Worm (Caenorhabditis elegans) whole organism, mixed stage, embryonic: Measurements from ENCODE around the gene Y51A2B.16.
"Not testable (repeated sequence)": the region's sequence is repeated elsewhere in the genome, so short reads cannot be mapped to it uniquely, and the experiment has no call there.

Experiments
- M03D4.4 ChIP-seq: sonication (generic microtip); optimal IDR thresholded peaks from 2 replicates; lab custom pipeline; 2017; ENCODE audit warnings: mild to moderate bottlenecking, missing genetic modification characterization, missing compliant biosample characterization
- ceh-39 ChIP-seq: fragments of 150-350 bp; optimal IDR thresholded peaks from 2 replicates; lab custom pipeline; 2014; ENCODE audit warnings: missing biosample characterization, missing genetic modification characterization
- ceh-83 ChIP-seq: fragments of 200-800 bp; sonication (Bioruptor generic); optimal IDR thresholded peaks from 2 replicates; lab custom pipeline; 2018; ENCODE audit warnings: mild to moderate bottlenecking, missing genetic modification characterization, missing compliant biosample characterization
- ces-1 ChIP-seq: fragments of 150-350 bp; optimal IDR thresholded peaks from 2 replicates; lab custom pipeline; 2014; ENCODE audit warnings: missing biosample characterization, missing genetic modification reagents, missing genetic modification characterization
- cnd-1 ChIP-seq: fragments of 200-800 bp; sonication (Bioruptor generic); optimal IDR thresholded peaks from 2 replicates; lab custom pipeline; 2018; ENCODE audit warnings: mild to moderate bottlenecking, missing genetic modification characterization, missing compliant biosample characterization
- drap-1 ChIP-seq: fragments of 200-800 bp; sonication (Bioruptor generic); optimal IDR thresholded peaks from 3 replicates; lab custom pipeline; 2018; ENCODE audit warnings: mild to moderate bottlenecking, missing genetic modification characterization, missing compliant biosample characterization
- elt-1 ChIP-seq: sonication (generic microtip); optimal IDR thresholded peaks from 2 replicates; lab custom pipeline; 2017; ENCODE audit warnings: missing genetic modification characterization, mild to moderate bottlenecking, missing compliant biosample characterization, antibody characterized with exemption, moderate library complexity, borderline replicate concordance; ENCODE audit not compliant: insufficient read depth
- elt-3 ChIP-seq: fragments of 150-350 bp; optimal IDR thresholded peaks from 2 replicates; lab custom pipeline; 2014; ENCODE audit warnings: missing biosample characterization, missing genetic modification characterization
- flh-1 ChIP-seq: fragments of 200-800 bp; sonication (Bioruptor generic); optimal IDR thresholded peaks from 2 replicates; lab custom pipeline; 2018; ENCODE audit warnings: mild to moderate bottlenecking, missing genetic modification characterization, moderate library complexity, missing compliant biosample characterization
- ham-2 ChIP-seq: fragments of 200-800 bp; sonication (Bioruptor generic); optimal IDR thresholded peaks from 2 replicates; lab custom pipeline; 2018; ENCODE audit warnings: mild to moderate bottlenecking, missing genetic modification characterization, missing compliant biosample characterization
- hlh-1 ChIP-seq: fragments of 150-350 bp; optimal IDR thresholded peaks from 2 replicates; lab custom pipeline; 2014; ENCODE audit warnings: missing biosample characterization, missing genetic modification reagents, missing genetic modification characterization
- lin-13 ChIP-seq: fragments of 150-350 bp; optimal IDR thresholded peaks from 2 replicates; lab custom pipeline; 2014; ENCODE audit warnings: missing biosample characterization, missing genetic modification characterization
- lin-32 ChIP-seq: fragments of 200-800 bp; sonication (Bioruptor generic); optimal IDR thresholded peaks from 2 replicates; lab custom pipeline; 2018; ENCODE audit warnings: mild to moderate bottlenecking, missing genetic modification characterization, missing compliant biosample characterization
- lsy-2 ChIP-seq: fragments of 150-350 bp; optimal IDR thresholded peaks from 2 replicates; lab custom pipeline; 2014; ENCODE audit warnings: missing biosample characterization, missing genetic modification characterization
- mab-5 ChIP-seq: fragments of 150-350 bp; optimal IDR thresholded peaks from 2 replicates; lab custom pipeline; 2014; ENCODE audit warnings: missing biosample characterization, missing genetic modification characterization
- mep-1 ChIP-seq: fragments of 150-350 bp; optimal IDR thresholded peaks from 2 replicates; lab custom pipeline; 2017; ENCODE audit warnings: missing biosample characterization, missing genetic modification reagents, missing genetic modification characterization, inconsistent platforms
- nhr-12 ChIP-seq: fragments of 150-350 bp; optimal IDR thresholded peaks from 2 replicates; lab custom pipeline; 2014; ENCODE audit warnings: missing biosample characterization, missing genetic modification characterization
- nhr-2 ChIP-seq: fragments of 150-350 bp; optimal IDR thresholded peaks from 2 replicates; lab custom pipeline; 2014; ENCODE audit warnings: missing biosample characterization, missing genetic modification characterization
- nhr-237 ChIP-seq: fragments of 150-350 bp; optimal IDR thresholded peaks from 2 replicates; lab custom pipeline; 2014; ENCODE audit warnings: missing biosample characterization, missing genetic modification characterization
- nhr-28 ChIP-seq: fragments of 150-350 bp; optimal IDR thresholded peaks from 2 replicates; lab custom pipeline; 2014; ENCODE audit warnings: missing biosample characterization, missing genetic modification characterization
- nhr-76 ChIP-seq: sonication (generic microtip); optimal IDR thresholded peaks from 2 replicates; lab custom pipeline; 2017; ENCODE audit warnings: missing biosample characterization, missing genetic modification characterization
- pha-4 ChIP-seq: fragments of 150-350 bp; optimal IDR thresholded peaks from 2 replicates; lab custom pipeline; 2018; ENCODE audit warnings: missing biosample characterization, missing genetic modification reagents, missing genetic modification characterization
- sem-2 ChIP-seq: fragments of 200-800 bp; sonication (Bioruptor generic); optimal IDR thresholded peaks from 2 replicates; lab custom pipeline; 2018; ENCODE audit warnings: mild to moderate bottlenecking, missing genetic modification characterization, missing compliant biosample characterization
- snpc-4 ChIP-seq: fragments of 150-350 bp; optimal IDR thresholded peaks from 2 replicates; lab custom pipeline; 2014; ENCODE audit warnings: missing biosample characterization, missing genetic modification characterization
- sptf-1 ChIP-seq: sonication (generic microtip); optimal IDR thresholded peaks from 2 replicates; lab custom pipeline; 2017; ENCODE audit warnings: mild to moderate bottlenecking, missing genetic modification characterization, moderate library complexity, missing compliant biosample characterization
- tbx-8 ChIP-seq: fragments of 200-800 bp; sonication (Bioruptor generic); optimal IDR thresholded peaks from 2 replicates; lab custom pipeline; 2018; ENCODE audit warnings: mild to moderate bottlenecking, missing genetic modification characterization, moderate library complexity, missing compliant biosample characterization
- unc-120 ChIP-seq: sonication (generic microtip); optimal IDR thresholded peaks from 2 replicates; lab custom pipeline; 2017; ENCODE audit warnings: missing genetic modification characterization, missing compliant biosample characterization; ENCODE audit not compliant: poor library complexity, severe bottlenecking
- unc-62 ChIP-seq: fragments of 150-350 bp; optimal IDR thresholded peaks from 2 replicates; lab custom pipeline; 2014; ENCODE audit warnings: missing biosample characterization, missing genetic modification reagents, missing genetic modification characterization
- zip-8 ChIP-seq: fragments of 150-350 bp; optimal IDR thresholded peaks from 2 replicates; lab custom pipeline; 2014; ENCODE audit warnings: missing biosample characterization, missing genetic modification characterization
- ztf-11 ChIP-seq: fragments of 150-350 bp; optimal IDR thresholded peaks from 2 replicates; lab custom pipeline; 2014; ENCODE audit warnings: missing biosample characterization, missing genetic modification characterization

The Y51A2B.16 gene

ce11 chrV:18397814-18398213 lies at the start of gene Y51A2B.16:
Gene Y51A2B.16 (minus strand): TSS chrV:18397914.
- TF ChIP-seq hlh-1 (tag; lab: Kevin White, UChicago) (no peak), elt-3 (tag; lab: Kevin White, UChicago) (no peak), nhr-2 (no peak), drap-1 (GFP tag; lab: Kevin White, UChicago) (no peak), sem-2 (GFP tag; lab: Kevin White, UChicago) (no peak), nhr-28 (tag; lab: Kevin White, UChicago) (no peak), sptf-1 (tag; lab: Kevin White, UChicago) (no peak), cnd-1 (tag; lab: Kevin White, UChicago) (no peak), ces-1 (GFP tag; lab: Kevin White, UChicago) (no peak), nhr-76 (tag; lab: Kevin White, UChicago) (no peak), ztf-11 (tag; lab: Kevin White, UChicago) (no peak), lin-13 (no peak), snpc-4 (no peak), M03D4.4 (no peak), unc-120 (tag; lab: Kevin White, UChicago) (no peak), ceh-83 (GFP tag; lab: Kevin White, UChicago) (no peak), unc-62 (no peak)

ce11 chrV:18444118-18444517 lies 46.4 kb upstream of the Y51A2B.16 start, which contains the start of gene ZK228.1:
Gene ZK228.1 (plus strand): TSS chrV:18444418.
- TF ChIP-seq nhr-12 (tag; lab: Kevin White, UChicago) (no peak), ceh-39 (tag; lab: Kevin White, UChicago) (no peak), unc-120 (tag; lab: Kevin White, UChicago) (no peak), ceh-83 (GFP tag; lab: Kevin White, UChicago) (no peak), nhr-2 (no peak)

DNA sequence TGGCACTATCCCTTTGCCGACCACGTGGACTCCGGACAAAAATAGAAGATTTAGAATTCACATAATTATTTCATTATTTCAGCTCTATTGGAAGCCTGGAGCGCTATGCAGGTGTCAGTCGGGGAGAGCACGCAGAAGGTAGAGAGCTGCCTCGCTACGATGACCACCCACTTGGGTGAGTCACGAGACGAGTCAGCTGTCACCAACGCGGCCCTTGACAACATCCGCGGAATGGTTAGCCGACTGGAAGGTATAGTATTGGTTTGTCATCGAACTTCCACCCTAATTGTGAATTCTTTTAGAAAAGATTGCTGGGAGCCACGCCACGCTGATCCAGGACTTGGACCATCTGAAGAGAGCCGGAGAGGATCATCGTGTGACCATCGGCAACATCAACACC lies 41.8 kb upstream of the Y51A2B.16 start, which contains the start of gene ZK262.9:
TSS of gene ZK262.9 (plus strand) at position 301 of the 400 bp plus-strand sequence.
- not testable (repeated sequence) for TF ChIP-seq mep-1 (tag; lab: Kevin White, UChicago); lin-13; pha-4
- TF ChIP-seq, all 35 proteins: peak for 0; not testable (repeated sequence) for 35

- TF ChIP-seq flh-1 = no peak
- no peak for TF ChIP-seq mab-5 (tag; lab: Kevin White, UChicago)
- TF ChIP-seq zip-8 = no peak
- no peak for TF ChIP-seq ceh-83 (GFP tag; lab: Kevin White, UChicago)
- no peak for TF ChIP-seq nhr-76 (tag; lab: Kevin White, UChicago)
- no peak for TF ChIP-seq sptf-1 (tag; lab: Kevin White, UChicago)
These were observed 40.4 kb upstream of the Y51A2B.16 start, which contains the start of gene ZK262.8 for ce11 chrV:18438081-18438480. Gene ZK262.8 (plus strand): TSS chrV:18438381.

DNA sequence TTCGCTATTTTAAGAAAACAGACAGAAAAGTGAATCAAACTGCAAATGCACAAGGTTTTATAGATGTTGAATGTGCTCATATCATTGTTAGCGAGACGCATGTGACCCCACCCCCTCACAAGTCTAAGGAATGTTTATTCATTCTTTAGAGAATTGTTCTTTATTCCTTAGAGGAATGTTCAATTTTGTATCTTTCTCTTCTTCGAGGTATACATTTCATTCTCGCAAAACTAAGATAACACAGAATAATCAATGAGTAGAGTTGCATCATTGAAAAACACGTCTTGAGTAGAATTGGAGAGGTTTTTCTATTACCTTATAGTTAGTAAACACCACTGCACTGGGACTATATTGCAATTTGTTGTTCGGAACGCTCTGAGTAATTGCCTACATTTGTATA lies 37.2 kb upstream of the Y51A2B.16 start, which contains the start of gene ZK262.20:
TSS of gene ZK262.20 (minus strand) at position 101 of the 400 bp plus-strand sequence.
- no peak for TF ChIP-seq nhr-12 (tag; lab: Kevin White, UChicago)
- TF ChIP-seq cnd-1 (tag; lab: Kevin White, UChicago) = no peak
- TF ChIP-seq nhr-28 (tag; lab: Kevin White, UChicago) = no peak
- TF ChIP-seq flh-1 = no peak
- TF ChIP-seq nhr-2 = no peak
- no peak for TF ChIP-seq lin-32 (GFP tag; lab: Kevin White, UChicago)
- no peak for TF ChIP-seq ceh-39 (tag; lab: Kevin White, UChicago)
- no peak for TF ChIP-seq lsy-2 (tag; lab: Kevin White, UChicago)
- no peak for TF ChIP-seq ham-2
- no peak for TF ChIP-seq lin-13
- no peak for TF ChIP-seq unc-120 (tag; lab: Kevin White, UChicago)
- no peak for TF ChIP-seq mab-5 (tag; lab: Kevin White, UChicago)
- no peak for TF ChIP-seq ceh-83 (GFP tag; lab: Kevin White, UChicago)
- no peak for TF ChIP-seq sem-2 (GFP tag; lab: Kevin White, UChicago)
- TF ChIP-seq elt-3 (tag; lab: Kevin White, UChicago) = no peak
- TF ChIP-seq ztf-11 (tag; lab: Kevin White, UChicago) = no peak
- no peak for TF ChIP-seq nhr-237
- no peak for TF ChIP-seq tbx-8
- TF ChIP-seq hlh-1 (tag; lab: Kevin White, UChicago) = no peak
- TF ChIP-seq, all 35 proteins: peak for 0

DNA sequence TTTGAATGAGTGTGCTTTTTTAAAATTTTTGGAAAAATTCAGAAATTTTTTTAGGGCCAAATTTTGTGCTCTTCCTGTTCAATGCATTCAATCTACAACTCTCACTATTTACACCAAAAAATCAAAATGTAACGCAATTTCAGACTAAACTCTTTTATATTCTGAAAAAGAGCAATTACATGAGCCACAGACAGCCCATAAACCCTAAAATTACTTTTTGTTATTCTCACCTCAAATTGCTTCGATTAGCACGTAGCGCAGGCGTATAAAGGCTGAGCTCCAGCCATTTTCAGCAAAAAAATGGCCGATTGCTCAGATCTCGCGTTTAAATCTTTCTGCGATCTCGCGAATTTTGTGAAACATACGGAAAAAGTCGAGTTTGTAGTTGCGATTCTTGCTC lies 33.7 kb upstream of the Y51A2B.16 start, which contains the start of gene srw-82:
TSS of gene srw-82 (plus strand) at position 301 of the 400 bp plus-strand sequence.
- TF ChIP-seq nhr-237 (no peak), lin-32 (GFP tag; lab: Kevin White, UChicago) (no peak), M03D4.4 (no peak), elt-1 (no peak), snpc-4 (no peak), lsy-2 (tag; lab: Kevin White, UChicago) (no peak)
